Fruit fly (Drosophila melanogaster) whole organism, adult: ENCODE measurements around the gene CG31419.

Experiments
- CG12768 ChIP-seq: fragments of 200-800 bp; sonication (Bioruptor generic); optimal IDR thresholded peaks from 2 replicates; lab custom pipeline; 2017; ENCODE audit warnings: missing biosample characterization, missing genetic modification characterization, mild to moderate bottlenecking, moderate library complexity, missing genetic modification reagents
- CG1620 ChIP-seq: fragments of 200-800 bp; sonication (Bioruptor generic); optimal IDR thresholded peaks from 2 replicates; lab custom pipeline; 2016; ENCODE audit warnings: missing biosample characterization, missing genetic modification characterization
- CG5204 ChIP-seq: fragments of 200-800 bp; sonication (Bioruptor generic); optimal IDR thresholded peaks from 2 replicates; lab custom pipeline; 2016; ENCODE audit warnings: missing biosample characterization, missing genetic modification characterization
- CG7045 ChIP-seq: fragments of 200-800 bp; sonication (Bioruptor generic); optimal IDR thresholded peaks from 2 replicates; lab custom pipeline; 2017; ENCODE audit warnings: missing biosample characterization, mild to moderate bottlenecking, missing genetic modification characterization
- Crg-1 ChIP-seq: fragments of 200-800 bp; sonication (Bioruptor generic); optimal IDR thresholded peaks from 2 replicates; lab custom pipeline; 2016; ENCODE audit warnings: missing biosample characterization, missing genetic modification characterization
- Hr96 ChIP-seq: fragments of 200-800 bp; sonication (Bioruptor generic); optimal IDR thresholded peaks from 2 replicates; lab custom pipeline; 2016; ENCODE audit warnings: missing biosample characterization, missing genetic modification characterization
- bab1 ChIP-seq: fragments of 200-800 bp; sonication (Bioruptor generic); optimal IDR thresholded peaks from 3 replicates; lab custom pipeline; 2019; ENCODE audit warnings: missing biosample characterization, mild to moderate bottlenecking, missing genetic modification characterization, moderate library complexity
- cic ChIP-seq: fragments of 200-800 bp; sonication (Bioruptor generic); optimal IDR thresholded peaks from 2 replicates; lab custom pipeline; 2017; ENCODE audit warnings: missing biosample characterization, mild to moderate bottlenecking, missing genetic modification characterization, moderate library complexity
- cnc ChIP-seq, 2 experiments: fragments of >200 bp; optimal IDR thresholded peaks; 2 replicates each; lab custom pipeline; 2017
- pad ChIP-seq: fragments of 200-800 bp; sonication (Bioruptor generic); optimal IDR thresholded peaks from 3 replicates; lab custom pipeline; 2017; ENCODE audit warnings: missing biosample characterization, missing genetic modification characterization, mild to moderate bottlenecking, moderate library complexity, missing genetic modification reagents
- toe ChIP-seq: fragments of 200-800 bp; sonication (Bioruptor generic); optimal IDR thresholded peaks from 2 replicates; lab custom pipeline; 2016; ENCODE audit warnings: missing biosample characterization, missing genetic modification characterization

- no peak for TF ChIP-seq Hr96 (GFP tag; lab: Kevin White, UChicago)
- no peak for TF ChIP-seq CG12768
- TF ChIP-seq CG7045 (GFP tag; lab: Kevin White, UChicago): no peak
- TF ChIP-seq CG5204 (GFP tag; lab: Kevin White, UChicago): no peak
- TF ChIP-seq CG1620 (GFP tag; lab: Kevin White, UChicago): no peak
- TF ChIP-seq bab1 (GFP tag; lab: Kevin White, UChicago): no peak
- TF ChIP-seq pad (GFP tag; lab: Kevin White, UChicago): no peak
- TF ChIP-seq toe: no peak
- no peak for TF ChIP-seq Crg-1 (GFP tag; lab: Kevin White, UChicago)
- TF ChIP-seq cic (GFP tag; lab: Kevin White, UChicago): no peak
- TF ChIP-seq cnc (optimal IDR thresholded peaks at IDR 0.05; lab: Kevin White, UChicago): no peak
These were observed at the start of gene CG31419 for dm6 chr3R:17284348-17284747.
